Fruit fly (Drosophila melanogaster) whole organism, embryonic: ENCODE measurements around the gene dnc.
A peak's percentile ranks its signal among the peaks of the same experiment; 100 is the strongest.

ENCODE experiments used
- Bteb2 ChIP-seq: fragments of 200-800 bp; sonication (Bioruptor generic); optimal IDR thresholded peaks from 2 replicates; lab custom pipeline; 2016; ENCODE audit warnings: missing biosample characterization, missing genetic modification characterization
- CG10979 ChIP-seq: fragments of 200-800 bp; sonication (Bioruptor generic); optimal IDR thresholded peaks from 2 replicates; lab custom pipeline; 2018; ENCODE audit warnings: missing biosample characterization, mild to moderate bottlenecking, missing genetic modification characterization, moderate library complexity
- CG11504 ChIP-seq: fragments of 200-800 bp; sonication (Bioruptor generic); optimal IDR thresholded peaks from 3 replicates; lab custom pipeline; 2019; ENCODE audit warnings: missing biosample characterization, mild to moderate bottlenecking, missing genetic modification characterization, moderate library complexity
- CG11560 ChIP-seq: fragments of 200-800 bp; sonication (Bioruptor generic); IDR thresholded peaks from 3 replicates; pipeline ENCODE4 v1.3.6; 2022; ENCODE audit warnings: missing biosample characterization, missing genetic modification characterization
- CG12299 ChIP-seq: fragments of 200-800 bp; sonication (Bioruptor generic); optimal IDR thresholded peaks from 2 replicates; lab custom pipeline; 2018; ENCODE audit warnings: missing biosample characterization, mild to moderate bottlenecking, missing genetic modification characterization
- CG12942 ChIP-seq: fragments of 200-800 bp; sonication (Bioruptor generic); optimal IDR thresholded peaks from 3 replicates; lab custom pipeline; 2016; ENCODE audit warnings: missing biosample characterization, missing genetic modification characterization
- CG13287 ChIP-seq: fragments of 200-800 bp; sonication (Bioruptor generic); IDR thresholded peaks from 2 replicates; pipeline ENCODE4 v1.3.6; 2022; ENCODE audit warnings: missing biosample characterization, missing genetic modification characterization; ENCODE audit not compliant: partially characterized antibody
- CG16863 ChIP-seq: fragments of 200-800 bp; sonication (Bioruptor generic); optimal IDR thresholded peaks from 3 replicates; lab custom pipeline; 2016; ENCODE audit warnings: missing biosample characterization, missing genetic modification characterization
- CG17186 ChIP-seq: fragments of 200-800 bp; sonication (Bioruptor generic); optimal IDR thresholded peaks from 3 replicates; lab custom pipeline; 2017; ENCODE audit warnings: missing biosample characterization, missing genetic modification reagents, missing genetic modification characterization
- CG17361 ChIP-seq: fragments of 200-800 bp; sonication (Bioruptor generic); IDR thresholded peaks from 3 replicates; pipeline ENCODE4 v1.3.6; 2022; ENCODE audit warnings: missing biosample characterization, missing genetic modification characterization
- CG1832 ChIP-seq: fragments of 200-800 bp; sonication (Bioruptor generic); optimal IDR thresholded peaks from 2 replicates; lab custom pipeline; 2017; ENCODE audit warnings: missing biosample characterization, mild to moderate bottlenecking, missing genetic modification characterization, inconsistent platforms
- CG3065 ChIP-seq: fragments of 200-800 bp; sonication (Bioruptor generic); optimal IDR thresholded peaks from 2 replicates; lab custom pipeline; 2016; ENCODE audit warnings: missing biosample characterization, missing genetic modification characterization
- CG4854 ChIP-seq: fragments of 200-800 bp; sonication (Bioruptor generic); optimal IDR thresholded peaks from 2 replicates; lab custom pipeline; 2016; ENCODE audit warnings: missing biosample characterization, missing genetic modification characterization, inconsistent platforms
- CG6765 ChIP-seq: fragments of 200-800 bp; sonication (Bioruptor generic); optimal IDR thresholded peaks from 3 replicates; lab custom pipeline; 2017; ENCODE audit warnings: missing biosample characterization, mild to moderate bottlenecking, missing genetic modification characterization
- Eip74EF ChIP-seq, 2 experiments: fragments of 200-800 bp in 1 of 2; fragments of >200 bp in 1 of 2; sonication (Bioruptor generic) in 1 of 2; optimal IDR thresholded peaks; 2 replicates each; lab custom pipeline; 2017 to 2019; ENCODE audit warnings: missing biosample characterization in 2 of 2, missing genetic modification characterization in 2 of 2, mild to moderate bottlenecking in 1 of 2, moderate library complexity in 1 of 2
- Elba2 ChIP-seq: fragments of 200-800 bp; sonication (Bioruptor generic); optimal IDR thresholded peaks from 3 replicates; lab custom pipeline; 2016; ENCODE audit warnings: missing biosample characterization, missing genetic modification characterization
- HLH3B ChIP-seq: fragments of 200-800 bp; sonication (Bioruptor generic); IDR thresholded peaks from 2 replicates; pipeline ENCODE4 v1.3.6; 2022; ENCODE audit warnings: missing biosample characterization, missing genetic modification characterization
- HmgZ ChIP-seq: fragments of 200-800 bp; sonication (Bioruptor generic); optimal IDR thresholded peaks from 2 replicates; lab custom pipeline; 2018; ENCODE audit warnings: missing biosample characterization, mild to moderate bottlenecking, missing genetic modification characterization
- Sox102F ChIP-seq: fragments of 200-800 bp; sonication (Bioruptor generic); optimal IDR thresholded peaks from 2 replicates; lab custom pipeline; 2018; ENCODE audit warnings: missing biosample characterization, mild to moderate bottlenecking, missing genetic modification characterization, moderate library complexity
- Usf ChIP-seq: fragments of 200-800 bp; sonication (Bioruptor generic); optimal IDR thresholded peaks from 2 replicates; lab custom pipeline; 2017; ENCODE audit warnings: missing genotype, missing biosample characterization, missing genetic modification characterization
- ash1 ChIP-seq: fragments of 200-800 bp; sonication (Bioruptor generic); optimal IDR thresholded peaks from 2 replicates; lab custom pipeline; 2018; ENCODE audit warnings: missing biosample characterization, mild to moderate bottlenecking, missing genetic modification characterization
- btn ChIP-seq: fragments of 200-800 bp; sonication (Bioruptor generic); optimal IDR thresholded peaks from 2 replicates; lab custom pipeline; 2016; ENCODE audit warnings: missing biosample characterization, missing genetic modification characterization
- crp ChIP-seq, 2 experiments: fragments of 200-800 bp; sonication (Bioruptor generic); optimal IDR thresholded peaks; 2 replicates in 1 of 2; 3 replicates in 1 of 2; lab custom pipeline; 2017; ENCODE audit warnings: missing biosample characterization in 2 of 2, missing genetic modification characterization in 2 of 2, mild to moderate bottlenecking in 1 of 2, moderate library complexity in 1 of 2
- dati ChIP-seq: fragments of 200-800 bp; sonication (Bioruptor generic); IDR thresholded peaks from 2 replicates; pipeline ENCODE4 v1.3.6; 2022; ENCODE audit warnings: missing biosample characterization, missing genetic modification characterization
- dmrt99B ChIP-seq: fragments of 200-800 bp; sonication (Bioruptor generic); optimal IDR thresholded peaks from 2 replicates; lab custom pipeline; 2018; ENCODE audit warnings: missing biosample characterization, mild to moderate bottlenecking, missing genetic modification characterization, moderate library complexity
- fd102C ChIP-seq: fragments of 200-800 bp; sonication (Bioruptor generic); optimal IDR thresholded peaks from 2 replicates; lab custom pipeline; 2018; ENCODE audit warnings: missing biosample characterization, mild to moderate bottlenecking, missing genetic modification characterization, moderate library complexity
- fd3F ChIP-seq: fragments of 200-800 bp; sonication (Bioruptor generic); optimal IDR thresholded peaks from 2 replicates; lab custom pipeline; 2018; ENCODE audit warnings: missing biosample characterization, mild to moderate bottlenecking, missing genetic modification characterization, moderate library complexity
- fu2 ChIP-seq: fragments of 200-800 bp; sonication (Bioruptor generic); optimal IDR thresholded peaks from 2 replicates; lab custom pipeline; 2016; ENCODE audit warnings: missing biosample characterization, missing genetic modification characterization
- gem ChIP-seq: fragments of 200-800 bp; sonication (Bioruptor generic); optimal IDR thresholded peaks from 2 replicates; lab custom pipeline; 2019; ENCODE audit warnings: missing biosample characterization, mild to moderate bottlenecking, missing genetic modification characterization, moderate library complexity
- gfzf ChIP-seq: fragments of 200-800 bp; sonication (Bioruptor generic); optimal IDR thresholded peaks from 2 replicates; lab custom pipeline; 2016; ENCODE audit warnings: missing biosample characterization, mild to moderate bottlenecking, missing genetic modification characterization, moderate library complexity
- h ChIP-seq: fragments of >200 bp; optimal IDR thresholded peaks from 2 replicates; lab custom pipeline; 2017
- hkb ChIP-seq, 2 experiments: fragments of 200-800 bp in 1 of 2; fragments of >200 bp in 1 of 2; sonication (Bioruptor generic) in 1 of 2; IDR thresholded peaks in 1 of 2; optimal IDR thresholded peaks in 1 of 2; 2 replicates each; pipeline versions ENCODE4 v1.3.6 to Lab custom; 2017 to 2022; ENCODE audit warnings: missing biosample characterization in 1 of 2, missing genetic modification characterization in 1 of 2
- kni ChIP-seq: fragments of 200-800 bp; sonication (Bioruptor generic); optimal IDR thresholded peaks from 3 replicates; lab custom pipeline; 2017; ENCODE audit warnings: mild to moderate bottlenecking, missing biosample characterization, missing genetic modification reagents, missing genetic modification characterization
- nerfin-1 ChIP-seq: fragments of 200-800 bp; sonication (Bioruptor generic); optimal IDR thresholded peaks from 3 replicates; lab custom pipeline; 2019; ENCODE audit warnings: missing biosample characterization, mild to moderate bottlenecking, missing genetic modification characterization, moderate library complexity
- org-1 ChIP-seq: fragments of 200-800 bp; sonication (Bioruptor generic); optimal IDR thresholded peaks from 2 replicates; lab custom pipeline; 2017; ENCODE audit warnings: missing biosample characterization, missing genetic modification characterization
- pnt ChIP-seq: fragments of 200-800 bp; sonication (Bioruptor generic); optimal IDR thresholded peaks from 3 replicates; lab custom pipeline; 2016; ENCODE audit warnings: missing biosample characterization, missing genetic modification characterization
- prd ChIP-seq, 3 experiments: fragments of >200 bp in 2 of 3; fragments of 200-800 bp in 1 of 3; sonication (Bioruptor generic) in 1 of 3; optimal IDR thresholded peaks in 2 of 3; IDR thresholded peaks in 1 of 3; 2 replicates in 2 of 3; 3 replicates in 1 of 3; pipeline versions ENCODE4 v1.3.6 to Lab custom; 2017 to 2022; ENCODE audit warnings: missing biosample characterization in 1 of 3, missing genetic modification characterization in 1 of 3
- pzg ChIP-seq: fragments of 200-800 bp; sonication (Bioruptor generic); optimal IDR thresholded peaks from 3 replicates; lab custom pipeline; 2018; ENCODE audit warnings: missing biosample characterization, mild to moderate bottlenecking, missing genetic modification characterization, moderate library complexity
- rib ChIP-seq: fragments of 200-800 bp; sonication (Bioruptor generic); IDR thresholded peaks from 2 replicates; pipeline ENCODE4 v1.3.6; 2022; ENCODE audit warnings: missing biosample characterization, missing genetic modification characterization
- row ChIP-seq: fragments of 200-800 bp; sonication (Bioruptor generic); IDR thresholded peaks from 3 replicates; pipeline ENCODE4 v1.3.6; 2022; ENCODE audit warnings: missing biosample characterization, missing genetic modification characterization
- sens ChIP-seq: fragments of 200-800 bp; sonication (Bioruptor generic); peaks from one replicate; lab custom pipeline; 2016; ENCODE audit warnings: missing biosample characterization, missing genetic modification characterization
- sens-2 ChIP-seq: fragments of 200-800 bp; sonication (Bioruptor generic); IDR thresholded peaks from 2 replicates; pipeline ENCODE4 v1.3.6; 2022; ENCODE audit warnings: missing biosample characterization, missing genetic modification characterization
- tin ChIP-seq: fragments of 200-800 bp; sonication (Bioruptor generic); optimal IDR thresholded peaks from 3 replicates; lab custom pipeline; 2016; ENCODE audit warnings: missing biosample characterization, missing genetic modification characterization
- toy ChIP-seq: fragments of 200-800 bp; sonication (Bioruptor generic); IDR thresholded peaks from 2 replicates; pipeline ENCODE4 v1.3.6; 2022; ENCODE audit warnings: missing biosample characterization, missing genetic modification characterization
- tup ChIP-seq: fragments of 200-800 bp; sonication (Bioruptor generic); optimal IDR thresholded peaks from 2 replicates; lab custom pipeline; 2016; ENCODE audit warnings: missing biosample characterization, mild to moderate bottlenecking, missing genetic modification characterization, moderate library complexity
- unpg ChIP-seq: fragments of 200-800 bp; sonication (Bioruptor generic); optimal IDR thresholded peaks from 3 replicates; lab custom pipeline; 2018; ENCODE audit warnings: missing biosample characterization, mild to moderate bottlenecking, missing genetic modification characterization, moderate library complexity
- zen2 ChIP-seq: fragments of 200-800 bp; sonication (Bioruptor generic); IDR thresholded peaks from 3 replicates; pipeline ENCODE4 v1.3.6; 2022; ENCODE audit warnings: missing biosample characterization, missing genetic modification characterization; ENCODE audit not compliant: partially characterized antibody
- zfh2 ChIP-seq: fragments of 200-800 bp; sonication (Bioruptor generic); optimal IDR thresholded peaks from 2 replicates; lab custom pipeline; 2016; ENCODE audit warnings: missing biosample characterization, missing genetic modification characterization

dnc gene

dm6 chrX:3143235-3144030 lies 32.8 kb upstream of the dnc start (continued):
- TF ChIP-seq sens (GFP tag; lab: Kevin White, UChicago) = peak; percentile 83
- no peak for TF ChIP-seq CG6765 (GFP tag; lab: Kevin White, UChicago)
- TF ChIP-seq fd102C (GFP tag; lab: Kevin White, UChicago) = no peak
- TF ChIP-seq org-1 (GFP tag; lab: Kevin White, UChicago) = no peak
- no peak for TF ChIP-seq Usf
- TF ChIP-seq tup = no peak
- no peak for TF ChIP-seq HmgZ (tag; lab: Kevin White, UChicago)
- TF ChIP-seq CG10979 (tag; lab: Kevin White, UChicago) = peak; percentile 13
- TF ChIP-seq kni (GFP tag; lab: Kevin White, UChicago) = peak; percentile 46
- peak; percentile 20 for TF ChIP-seq Sox102F
- no peak for TF ChIP-seq ash1 (GFP tag; lab: Kevin White, UChicago)
- TF ChIP-seq CG12942 (GFP tag; lab: Kevin White, UChicago) = no peak
- no peak for TF ChIP-seq CG12299
- no peak for TF ChIP-seq pzg (GFP tag; lab: Kevin White, UChicago)
- peak; percentile 73 for TF ChIP-seq CG1832
- TF ChIP-seq HLH3B (GFP tag; lab: Robert Waterston, UW) = no peak
- no peak for TF ChIP-seq gfzf (GFP tag; lab: Kevin White, UChicago)
- no peak for TF ChIP-seq h (lab: Kevin White, UChicago)
- no peak for TF ChIP-seq CG11560 (tag; lab: Robert Waterston, UW)
- TF ChIP-seq fu2 (GFP tag; lab: Kevin White, UChicago) = no peak
- TF ChIP-seq rib (GFP tag; lab: Robert Waterston, UW) = no peak
- no peak for TF ChIP-seq Eip74EF (GFP tag; optimal IDR thresholded peaks at IDR 0.05; lab: Kevin White, UChicago)
- 0 out of 3 replicates have a peak, but pooled peaks have one; percentile 14 for TF ChIP-seq CG17361 (GFP tag; lab: Robert Waterston, UW)
- peak; percentile 17 for TF ChIP-seq dmrt99B (tag; lab: Kevin White, UChicago)
- no peak for TF ChIP-seq zfh2 (GFP tag; lab: Kevin White, UChicago)
- peak; percentile 42 for TF ChIP-seq CG3065
- TF ChIP-seq nerfin-1 (tag; lab: Kevin White, UChicago) = no peak
- TF ChIP-seq btn = no peak
- TF ChIP-seq unpg (GFP tag; lab: Kevin White, UChicago) = peak; percentile 2
- no peak for TF ChIP-seq crp (GFP tag; optimal IDR thresholded peaks at IDR 0.05; lab: Kevin White, UChicago)
- no peak for TF ChIP-seq dati (GFP tag; lab: Robert Waterston, UW)
- TF ChIP-seq row (GFP tag; lab: Robert Waterston, UW) = peak; percentile 8; the same call in 1 of the 3 replicates
- TF ChIP-seq toy (GFP tag; lab: Robert Waterston, UW) = no peak
- TF ChIP-seq pnt (GFP tag; lab: Kevin White, UChicago) = no peak
- no peak for TF ChIP-seq hkb (optimal IDR thresholded peaks at IDR 0.05; lab: Kevin White, UChicago)
- 0 out of 2 replicates have a peak, but pooled peaks have one; percentile 9 for TF ChIP-seq hkb (GFP tag; IDR thresholded peaks at IDR 0.05; lab: Robert Waterston, UW)
- TF ChIP-seq CG13287 (GFP tag; lab: Robert Waterston, UW) = no peak
- TF ChIP-seq gem (tag; lab: Kevin White, UChicago) = peak; percentile 39
- no peak for TF ChIP-seq CG17186
- no peak for TF ChIP-seq zen2 (GFP tag; lab: Robert Waterston, UW)
- no peak for TF ChIP-seq CG4854 (GFP tag; lab: Kevin White, UChicago)
- no peak for TF ChIP-seq sens-2 (GFP tag; lab: Robert Waterston, UW)
- no peak for TF ChIP-seq Bteb2 (GFP tag; lab: Kevin White, UChicago)
- TF ChIP-seq prd (optimal IDR thresholded peaks at IDR 0.05; lab: Kevin White, UChicago) = no peak
- TF ChIP-seq prd (GFP tag; IDR thresholded peaks at IDR 0.05; lab: Robert Waterston, UW) = no peak
- no peak for TF ChIP-seq CG16863
- TF ChIP-seq fd3F (GFP tag; lab: Kevin White, UChicago) = no peak
- no peak for TF ChIP-seq tin (GFP tag; lab: Kevin White, UChicago)
- peak; percentile 30 for TF ChIP-seq CG11504 (tag; lab: Kevin White, UChicago)
- TF ChIP-seq Elba2 (GFP tag; lab: Kevin White, UChicago) = no peak
